Fruit fly (Drosophila melanogaster): ENCODE measurements around the gene CG11911.

CG11911 gene

DNA sequence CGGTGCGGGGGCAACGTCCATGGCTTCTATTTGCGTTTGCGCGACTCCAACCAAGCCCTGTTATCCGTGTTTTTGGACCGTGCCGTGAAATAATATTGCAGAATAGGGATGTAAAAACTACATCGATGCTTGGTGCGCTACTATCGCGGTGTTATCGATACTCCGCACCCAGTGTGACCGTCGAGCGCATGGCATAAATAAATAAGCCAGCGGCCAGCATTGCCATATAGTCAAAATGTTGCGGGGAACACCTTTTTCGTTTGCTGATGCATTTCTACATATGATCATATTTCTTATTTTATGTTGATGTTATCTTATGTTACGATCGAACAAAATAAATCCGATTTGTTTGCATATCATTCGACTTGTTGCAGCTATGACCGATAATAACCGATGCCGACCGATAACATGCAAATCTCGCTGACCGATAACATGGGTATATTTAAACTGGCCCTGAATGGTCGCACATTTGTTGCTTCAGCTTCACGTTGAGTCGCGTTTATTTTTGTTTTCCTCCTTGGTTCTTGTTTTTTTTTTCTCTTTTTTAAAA, 43.9 kb downstream of the CG11911 start, which contains the start of gene smo (continued):
- TF ChIP-seq Aef1 (GFP tag; IDR thresholded peaks at IDR 0.05) (no peak), zfh2 (GFP tag; optimal IDR thresholded peaks at IDR 0.05) (peak; percentile 34), GATAe (GFP tag; conservative IDR thresholded peaks at IDR 0.05) (no peak), CG8359 (GFP tag; optimal IDR thresholded peaks at IDR 0.05; ENCODE audit: borderline replicate concordance) (no peak), tin (GFP tag; optimal IDR thresholded peaks at IDR 0.05) (peak; percentile 29), CG11504 (tag; optimal IDR thresholded peaks at IDR 0.05) (peak; percentile 99), ERR (GFP tag; optimal IDR thresholded peaks at IDR 0.05) (peak; percentile 5), sisA (GFP tag; IDR thresholded peaks at IDR 0.05) (peak; percentile 44; the same call in 1 of the 2 replicates), CHES-1-like (GFP tag; optimal IDR thresholded peaks at IDR 0.05) (peak; percentile 76), CG4360 (GFP tag; IDR thresholded peaks at IDR 0.05) (no peak), sob (GFP tag; IDR thresholded peaks at IDR 0.05) (0 out of 2 replicates have a peak, but pooled peaks have one; percentile 24), Xbp1 (GFP tag; optimal IDR thresholded peaks at IDR 0.05) (peak; percentile 56), bigmax (GFP tag; optimal IDR thresholded peaks at IDR 0.05) (no peak), hbn (GFP tag; IDR thresholded peaks at IDR 0.05; ENCODE audit: partially characterized antibody) (peak; percentile 79), CG9876 (GFP tag; optimal IDR thresholded peaks at IDR 0.05) (peak; percentile 29), dati (GFP tag; IDR thresholded peaks at IDR 0.05) (no peak), MBD-R2 (GFP tag; IDR thresholded peaks at IDR 0.05) (peak; percentile 79), Gug (GFP tag; IDR thresholded peaks at IDR 0.05) (peak; percentile 9; the same call in 1 of the 4 replicates), jumu (GFP tag; optimal IDR thresholded peaks at IDR 0.05) (peak; percentile 61), D19A (tag; optimal IDR thresholded peaks at IDR 0.05) (no peak), Adf1 (GFP tag; IDR thresholded peaks at IDR 0.05) (no peak), her (GFP tag; optimal IDR thresholded peaks at IDR 0.05) (peak; percentile 22), CG12071 (GFP tag; optimal IDR thresholded peaks at IDR 0.05) (no peak), CG12104 (GFP tag; optimal IDR thresholded peaks at IDR 0.05) (no peak), pan (optimal IDR thresholded peaks at IDR 0.05) (no peak), pan (GFP tag; optimal IDR thresholded peaks at IDR 0.05 in 1 of 2, IDR thresholded peaks at IDR 0.05 in 1 of 2) (no peak), E2f2 (GFP tag; IDR thresholded peaks at IDR 0.05) (peak; percentile 55), CG2875 (GFP tag; optimal IDR thresholded peaks at IDR 0.05) (no peak), Chrac-16 (GFP tag; optimal IDR thresholded peaks at IDR 0.05) (peak; percentile 29), rib (GFP tag; IDR thresholded peaks at IDR 0.05) (no peak), CG4730 (GFP tag; IDR thresholded peaks at IDR 0.05) (no peak), CG32767 (GFP tag; IDR thresholded peaks at IDR 0.05) (0 out of 2 replicates have a peak, but pooled peaks have one; percentile 13), Hr51 (GFP tag; optimal IDR thresholded peaks at IDR 0.05) (peak in 1 of 2 experiments; percentile 68), Doc2 (GFP tag; IDR thresholded peaks at IDR 0.05) (no peak), sr (GFP tag; IDR thresholded peaks at IDR 0.05) (no peak), CG14710 (tag; optimal IDR thresholded peaks at IDR 0.05) (peak; percentile 84), D19B (GFP tag; optimal IDR thresholded peaks at IDR 0.05) (no peak), Opbp (GFP tag; IDR thresholded peaks at IDR 0.05; ENCODE audit: partially characterized antibody) (peak; percentile 81), CG18764 (GFP tag; optimal IDR thresholded peaks at IDR 0.05) (peak; percentile 50), stc (GFP tag; IDR thresholded peaks at IDR 0.05) (no peak), CG2889 (GFP tag; IDR thresholded peaks at IDR 0.05) (no peak), z (GFP tag; IDR thresholded peaks at IDR 0.05) (no peak), ems (GFP tag; optimal IDR thresholded peaks at IDR 0.05) (peak; percentile 34), CG33557 (GFP tag; optimal IDR thresholded peaks at IDR 0.05) (no peak), chif (GFP tag; optimal IDR thresholded peaks at IDR 0.05) (peak; percentile 29 to 48), Sox102F (GFP tag; optimal IDR thresholded peaks at IDR 0.05) (no peak), bsh (GFP tag; optimal IDR thresholded peaks at IDR 0.05) (peak in 1 of 2 experiments; percentile 3), CG43689 (GFP tag; IDR thresholded peaks at IDR 0.05) (no peak), insv (GFP tag; optimal IDR thresholded peaks at IDR 0.05) (peak in 1 of 2 experiments; percentile 12), jing (GFP tag; optimal IDR thresholded peaks at IDR 0.05) (no peak), CG5245 (GFP tag; optimal IDR thresholded peaks at IDR 0.05) (no peak)
